Fruit fly (Drosophila melanogaster): ENCODE measurements around the gene CG11594.

CG11594 gene

DNA sequence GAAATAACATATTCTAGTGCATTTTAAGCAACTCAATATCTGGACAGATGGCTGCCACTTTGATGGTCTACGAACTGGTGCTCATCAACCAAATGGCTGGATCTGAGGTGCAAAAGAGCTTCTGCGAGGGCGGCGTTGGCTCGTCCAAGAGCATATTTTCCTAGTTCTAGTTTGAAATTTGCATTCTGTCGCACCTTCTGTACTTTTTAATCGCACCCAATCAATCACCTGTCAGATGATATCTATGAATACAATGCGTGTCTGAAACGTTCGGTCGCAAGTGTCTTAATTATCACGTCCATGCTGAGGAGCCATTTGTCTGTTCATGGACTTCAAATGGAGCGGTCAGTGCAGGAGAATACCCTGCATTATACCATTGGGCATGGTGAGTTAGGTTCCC, 6.0 kb upstream of the CG11594 start, which contains the start of the genes Gr64d and Gr64e:
Gene Gr64d (plus strand): TSS at position 301 of the 400 bp plus-strand sequence.
Gene Gr64e (plus strand): TSS at position 380 of the 400 bp plus-strand sequence.
- TF ChIP-seq CG9948 (tag; optimal IDR thresholded peaks at IDR 0.05) (no peak), CG8159 (tag; optimal IDR thresholded peaks at IDR 0.05) (no peak), CG8301 (tag; optimal IDR thresholded peaks at IDR 0.05) (no peak), Pif1B (GFP tag; optimal IDR thresholded peaks at IDR 0.05) (no peak), CG15710 (tag; optimal IDR thresholded peaks at IDR 0.05) (no peak), Pif1A (GFP tag; optimal IDR thresholded peaks at IDR 0.05) (no peak), CG34367 (tag; optimal IDR thresholded peaks at IDR 0.05) (no peak), fd96Ca (GFP tag; IDR thresholded peaks at IDR 0.05) (no peak), CG12605 (GFP tag; IDR thresholded peaks at IDR 0.05) (no peak), EcR (GFP tag; optimal IDR thresholded peaks at IDR 0.05) (no peak), gl (tag; optimal IDR thresholded peaks at IDR 0.05) (no peak), rn (GFP tag; IDR thresholded peaks at IDR 0.05) (no peak), CG4496 (GFP tag; IDR thresholded peaks at IDR 0.05) (no peak), CG14655 (GFP tag; optimal IDR thresholded peaks at IDR 0.05) (no peak), CG13204 (GFP tag; optimal IDR thresholded peaks at IDR 0.05) (no peak), CG10348 (GFP tag; IDR thresholded peaks at IDR 0.05) (no peak), CG32121 (GFP tag; IDR thresholded peaks at IDR 0.05) (no peak)

DNA sequence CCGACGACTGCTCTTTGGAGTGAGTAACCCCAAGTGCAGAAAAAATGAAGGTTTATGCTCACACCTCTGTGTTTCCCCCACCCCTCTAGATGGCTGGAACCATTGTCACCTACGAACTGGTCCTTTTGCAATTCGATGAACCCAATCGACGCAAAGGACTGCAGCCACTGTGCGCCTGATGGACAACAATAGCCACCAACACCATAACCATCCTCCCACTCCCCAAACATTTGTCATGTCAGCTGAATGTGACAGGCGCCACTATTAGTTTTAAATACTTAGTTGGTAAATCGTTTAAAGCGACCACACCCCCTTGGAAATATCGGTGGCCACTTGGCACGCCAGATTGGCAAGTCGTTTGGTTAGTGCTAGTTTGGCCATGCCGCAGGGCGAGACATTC, 2.5 kb upstream of the CG11594 start, which contains the start of the genes Gr64b and Gr64c:
Gene Gr64b (plus strand): TSS at position 301 of the 400 bp plus-strand sequence.
Gene Gr64c (plus strand): TSS at position 301 of the 400 bp plus-strand sequence.
- TF ChIP-seq Pif1B (GFP tag; optimal IDR thresholded peaks at IDR 0.05) (no peak), D1 (tag; optimal IDR thresholded peaks at IDR 0.05) (no peak), CG15710 (tag; optimal IDR thresholded peaks at IDR 0.05) (no peak), Ets98B (GFP tag; IDR thresholded peaks at IDR 0.05) (no peak), rn (GFP tag; IDR thresholded peaks at IDR 0.05) (no peak), CG32121 (GFP tag; IDR thresholded peaks at IDR 0.05) (no peak), gl (tag; optimal IDR thresholded peaks at IDR 0.05) (no peak), CG14655 (GFP tag; optimal IDR thresholded peaks at IDR 0.05) (no peak), fd96Ca (GFP tag; IDR thresholded peaks at IDR 0.05) (no peak), CG10348 (GFP tag; IDR thresholded peaks at IDR 0.05) (no peak), CG8159 (tag; optimal IDR thresholded peaks at IDR 0.05) (no peak), CG13204 (GFP tag; optimal IDR thresholded peaks at IDR 0.05) (no peak), Pif1A (GFP tag; optimal IDR thresholded peaks at IDR 0.05) (no peak), CG4496 (GFP tag; IDR thresholded peaks at IDR 0.05) (no peak)

dm6 chr3L:4026506-4026868, 676 bp upstream of the CG11594 start, which contains the start of gene Gr64a:
Gr64a (plus strand) TSS chr3L:4026769.
- TF ChIP-seq Snoo (tag; optimal IDR thresholded peaks at IDR 0.05) (no peak), CG8159 (tag; optimal IDR thresholded peaks at IDR 0.05) (no peak), gl (tag; optimal IDR thresholded peaks at IDR 0.05) (no peak), CG13204 (GFP tag; optimal IDR thresholded peaks at IDR 0.05) (no peak), Pif1B (GFP tag; optimal IDR thresholded peaks at IDR 0.05) (no peak), CG4496 (GFP tag; IDR thresholded peaks at IDR 0.05) (no peak), CG9948 (tag; optimal IDR thresholded peaks at IDR 0.05) (no peak), CG15710 (tag; optimal IDR thresholded peaks at IDR 0.05) (no peak), Ets98B (GFP tag; IDR thresholded peaks at IDR 0.05) (no peak), CG10348 (GFP tag; IDR thresholded peaks at IDR 0.05) (no peak), rn (GFP tag; IDR thresholded peaks at IDR 0.05) (no peak), CG14655 (GFP tag; optimal IDR thresholded peaks at IDR 0.05) (no peak), EcR (GFP tag; optimal IDR thresholded peaks at IDR 0.05) (no peak), fd96Ca (GFP tag; IDR thresholded peaks at IDR 0.05) (no peak), CG32121 (GFP tag; IDR thresholded peaks at IDR 0.05) (no peak), Pif1A (GFP tag; optimal IDR thresholded peaks at IDR 0.05) (no peak), CG12605 (GFP tag; IDR thresholded peaks at IDR 0.05) (no peak), CG17806 (tag; optimal IDR thresholded peaks at IDR 0.05) (no peak), D1 (tag; optimal IDR thresholded peaks at IDR 0.05) (no peak), CG8301 (tag; optimal IDR thresholded peaks at IDR 0.05) (no peak)

DNA sequence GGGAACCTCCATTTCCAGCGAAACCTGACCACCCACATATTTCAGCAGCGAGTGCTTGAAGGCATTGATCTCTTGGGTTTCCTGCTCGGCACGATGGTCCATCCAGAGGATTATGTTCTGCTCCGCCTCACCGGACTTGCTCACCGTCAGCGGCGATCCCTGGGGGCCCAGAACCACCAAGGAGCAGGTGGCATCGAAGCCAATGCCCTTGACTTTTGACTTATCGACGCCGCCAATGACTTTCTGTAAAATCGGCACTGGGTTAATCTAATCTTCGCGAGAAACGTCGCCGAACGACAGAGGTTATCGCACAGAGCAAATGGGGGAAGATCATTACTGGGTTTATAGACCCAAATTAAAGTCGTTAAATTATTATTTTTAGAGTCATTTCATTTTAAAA, 1.3 kb downstream of the CG11594 start:
- TF ChIP-seq Snoo (tag; optimal IDR thresholded peaks at IDR 0.05) = no peak
- TF ChIP-seq CG15710 (tag; optimal IDR thresholded peaks at IDR 0.05) = no peak
- no peak for TF ChIP-seq CG12605 (GFP tag; IDR thresholded peaks at IDR 0.05)
- TF ChIP-seq CG10348 (GFP tag; IDR thresholded peaks at IDR 0.05) = no peak
- no peak for TF ChIP-seq CG32121 (GFP tag; IDR thresholded peaks at IDR 0.05)
- TF ChIP-seq CG13204 (GFP tag; optimal IDR thresholded peaks at IDR 0.05) = no peak
- TF ChIP-seq EcR (GFP tag; optimal IDR thresholded peaks at IDR 0.05) = no peak
- no peak for TF ChIP-seq CG9948 (tag; optimal IDR thresholded peaks at IDR 0.05)
- TF ChIP-seq fd96Ca (GFP tag; IDR thresholded peaks at IDR 0.05) = no peak
- no peak for TF ChIP-seq Pif1A (GFP tag; optimal IDR thresholded peaks at IDR 0.05)
- TF ChIP-seq CG17806 (tag; optimal IDR thresholded peaks at IDR 0.05) = no peak
- TF ChIP-seq gl (tag; optimal IDR thresholded peaks at IDR 0.05) = no peak
- no peak for TF ChIP-seq CG34367 (tag; optimal IDR thresholded peaks at IDR 0.05)
- TF ChIP-seq CG8159 (tag; optimal IDR thresholded peaks at IDR 0.05) = no peak
- no peak for TF ChIP-seq Pif1B (GFP tag; optimal IDR thresholded peaks at IDR 0.05)

DNA sequence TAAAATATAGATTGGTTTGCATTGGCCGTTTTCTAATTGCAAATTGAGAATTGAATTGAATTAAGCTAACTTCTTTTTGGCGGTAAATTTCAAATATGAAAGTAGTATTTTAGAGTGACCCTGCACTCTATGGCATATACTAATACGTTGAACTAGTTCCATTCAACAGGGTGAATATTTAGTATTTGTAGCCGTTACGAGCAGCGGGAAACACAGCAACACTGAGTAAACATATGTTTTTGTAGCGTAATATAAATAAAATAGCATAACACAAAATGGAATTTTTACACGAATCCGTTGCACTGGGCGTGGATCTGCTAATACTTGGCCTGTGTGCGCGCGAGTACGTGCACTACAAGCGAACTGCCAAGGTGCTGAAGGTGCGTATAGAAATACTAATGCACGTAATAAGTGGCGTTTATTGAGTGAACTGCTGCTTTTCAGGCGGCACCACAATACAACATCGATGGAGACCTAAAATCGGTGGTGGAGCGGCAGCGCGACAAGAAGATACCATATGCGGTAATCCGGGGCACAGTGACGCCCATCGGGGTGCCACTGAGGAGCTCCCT, 4.5 kb downstream of the CG11594 start, which contains the start of gene Mul1:
Gene Mul1 (plus strand): TSS at position 198 of the 572 bp plus-strand sequence.
- TF ChIP-seq CG15710 (tag; optimal IDR thresholded peaks at IDR 0.05) (no peak), CG10348 (GFP tag; IDR thresholded peaks at IDR 0.05) (no peak), CG4496 (GFP tag; IDR thresholded peaks at IDR 0.05) (no peak), Pif1A (GFP tag; optimal IDR thresholded peaks at IDR 0.05) (no peak), Ets98B (GFP tag; IDR thresholded peaks at IDR 0.05) (no peak), CG8159 (tag; optimal IDR thresholded peaks at IDR 0.05) (no peak), fd96Ca (GFP tag; IDR thresholded peaks at IDR 0.05) (no peak), CG12605 (GFP tag; IDR thresholded peaks at IDR 0.05) (no peak), CG34367 (tag; optimal IDR thresholded peaks at IDR 0.05) (no peak)

Data from whole organism, pupa.